Worm (Caenorhabditis elegans) whole organism, late embryonic: ENCODE measurements around the gene rnp-9.

Experiments
- F13H6.1 ChIP-seq: sonication (generic microtip); optimal IDR thresholded peaks from 2 replicates; lab custom pipeline; 2016; ENCODE audit warnings: missing genetic modification characterization, missing compliant biosample characterization
- K02D7.2 ChIP-seq: sonication (generic microtip); optimal IDR thresholded peaks from 2 replicates; lab custom pipeline; 2017; ENCODE audit warnings: mild to moderate bottlenecking, missing genetic modification characterization, missing compliant biosample characterization
- K09A11.1 ChIP-seq: sonication (generic microtip); optimal IDR thresholded peaks from 2 replicates; lab custom pipeline; 2017; ENCODE audit warnings: antibody characterized with exemption, mild to moderate bottlenecking, missing genetic modification characterization, missing compliant biosample characterization; ENCODE audit not compliant: insufficient read depth
- ahr-1 ChIP-seq: sonication (generic microtip); optimal IDR thresholded peaks from 2 replicates; lab custom pipeline; 2016; ENCODE audit warnings: missing genetic modification characterization, missing compliant biosample characterization
- ceh-18 ChIP-seq: sonication (generic microtip); optimal IDR thresholded peaks from 2 replicates; lab custom pipeline; 2016; ENCODE audit warnings: missing genetic modification characterization, missing compliant biosample characterization
- ceh-19 ChIP-seq: fragments of 200-800 bp; sonication (Bioruptor generic); optimal IDR thresholded peaks from 2 replicates; lab custom pipeline; 2018; ENCODE audit warnings: mild to moderate bottlenecking, missing genetic modification characterization, missing compliant biosample characterization
- ceh-24 ChIP-seq: sonication (generic microtip); optimal IDR thresholded peaks from 2 replicates; lab custom pipeline; 2016; ENCODE audit warnings: mild to moderate bottlenecking, missing genetic modification characterization, missing compliant biosample characterization
- ceh-30 ChIP-seq: fragments of 150-350 bp; optimal IDR thresholded peaks from 2 replicates; lab custom pipeline; 2014; ENCODE audit warnings: missing biosample characterization, missing genetic modification characterization
- ceh-31 ChIP-seq: sonication (generic microtip); optimal IDR thresholded peaks from 2 replicates; lab custom pipeline; 2016; ENCODE audit warnings: missing genetic modification characterization, missing compliant biosample characterization
- ceh-34 ChIP-seq: sonication (generic microtip); optimal IDR thresholded peaks from 2 replicates; lab custom pipeline; 2016; ENCODE audit warnings: mild to moderate bottlenecking, missing genetic modification characterization, missing compliant biosample characterization
- ceh-48 ChIP-seq: sonication (generic microtip); optimal IDR thresholded peaks from 2 replicates; lab custom pipeline; 2016; ENCODE audit warnings: missing genetic modification characterization, inconsistent platforms, missing compliant biosample characterization
- ceh-6 ChIP-seq: fragments of 200-800 bp; sonication (Bioruptor generic); optimal IDR thresholded peaks from 2 replicates; lab custom pipeline; 2018; ENCODE audit warnings: mild to moderate bottlenecking, missing genetic modification characterization, missing compliant biosample characterization
- che-1 ChIP-seq: sonication (generic microtip); optimal IDR thresholded peaks from 2 replicates; lab custom pipeline; 2016; ENCODE audit warnings: mild to moderate bottlenecking, missing genetic modification characterization, missing compliant biosample characterization
- dmd-4 ChIP-seq: sonication (generic microtip); optimal IDR thresholded peaks from 2 replicates; lab custom pipeline; 2016; ENCODE audit warnings: borderline replicate concordance, missing genetic modification characterization, missing compliant biosample characterization
- dve-1 ChIP-seq: sonication (generic microtip); optimal IDR thresholded peaks from 2 replicates; lab custom pipeline; 2017; ENCODE audit warnings: antibody characterized with exemption, mild to moderate bottlenecking, missing genetic modification characterization, missing compliant biosample characterization
- elt-4 ChIP-seq: sonication (generic microtip); optimal IDR thresholded peaks from 2 replicates; lab custom pipeline; 2016; ENCODE audit warnings: missing genetic modification characterization, missing compliant biosample characterization
- eyg-1 ChIP-seq: sonication (generic microtip); optimal IDR thresholded peaks from 2 replicates; lab custom pipeline; 2016; ENCODE audit warnings: missing genotype, missing genetic modification characterization, missing compliant biosample characterization
- fax-1 ChIP-seq: sonication (generic microtip); optimal IDR thresholded peaks from 2 replicates; lab custom pipeline; 2016; ENCODE audit warnings: missing genotype, missing genetic modification characterization, missing compliant biosample characterization
- fkh-10 ChIP-seq: fragments of 150-350 bp; optimal IDR thresholded peaks from 2 replicates; lab custom pipeline; 2014; ENCODE audit warnings: missing biosample characterization, missing genetic modification reagents, missing genetic modification characterization
- gmeb-2 ChIP-seq: sonication (generic microtip); optimal IDR thresholded peaks from 2 replicates; lab custom pipeline; 2016; ENCODE audit warnings: missing genetic modification characterization, inconsistent platforms, missing compliant biosample characterization
- hlh-13 ChIP-seq: fragments of 200-800 bp; sonication (Bioruptor generic); optimal IDR thresholded peaks from 2 replicates; lab custom pipeline; 2018; ENCODE audit warnings: mild to moderate bottlenecking, missing genetic modification characterization, missing compliant biosample characterization
- hlh-30 ChIP-seq: sonication (generic microtip); optimal IDR thresholded peaks from 2 replicates; lab custom pipeline; 2017; ENCODE audit warnings: antibody characterized with exemption, missing genetic modification characterization, missing compliant biosample characterization; ENCODE audit not compliant: insufficient read depth
- mec-3 ChIP-seq: sonication (generic microtip); optimal IDR thresholded peaks from 2 replicates; lab custom pipeline; 2016; ENCODE audit warnings: borderline replicate concordance, missing genetic modification characterization, missing compliant biosample characterization
- nfya-1 ChIP-seq: sonication (generic microtip); optimal IDR thresholded peaks from 2 replicates; lab custom pipeline; 2017; ENCODE audit warnings: missing genetic modification characterization, mild to moderate bottlenecking, missing compliant biosample characterization, antibody characterized with exemption, moderate library complexity
- nhr-232 ChIP-seq: sonication (generic microtip); optimal IDR thresholded peaks from 2 replicates; lab custom pipeline; 2016; ENCODE audit warnings: missing genetic modification characterization, missing compliant biosample characterization
- npax-4 ChIP-seq: sonication (generic microtip); optimal IDR thresholded peaks from 2 replicates; lab custom pipeline; 2016; ENCODE audit warnings: missing genetic modification characterization, missing compliant biosample characterization
- pag-3 ChIP-seq: sonication (generic microtip); optimal IDR thresholded peaks from 2 replicates; lab custom pipeline; 2016; ENCODE audit warnings: missing compliant biosample characterization, missing genetic modification characterization, borderline replicate concordance
- pat-9 ChIP-seq: fragments of 200-800 bp; sonication (Bioruptor generic); optimal IDR thresholded peaks from 2 replicates; lab custom pipeline; 2018; ENCODE audit warnings: mild to moderate bottlenecking, missing genetic modification characterization, moderate library complexity, missing compliant biosample characterization
- pax-1 ChIP-seq: fragments of 150-350 bp; optimal IDR thresholded peaks from 2 replicates; lab custom pipeline; 2014; ENCODE audit warnings: missing biosample characterization, missing genetic modification characterization
- pha-4 ChIP-seq: fragments of 150-350 bp; optimal IDR thresholded peaks from 2 replicates; lab custom pipeline; 2018; ENCODE audit warnings: missing biosample characterization, missing genetic modification reagents, missing genetic modification characterization
- pros-1 ChIP-seq: fragments of 150-350 bp; optimal IDR thresholded peaks from 2 replicates; lab custom pipeline; 2014; ENCODE audit warnings: missing biosample characterization, missing genetic modification reagents, missing genetic modification characterization
- ref-2 ChIP-seq: sonication (generic microtip); optimal IDR thresholded peaks from 2 replicates; lab custom pipeline; 2016; ENCODE audit warnings: missing genetic modification characterization, missing compliant biosample characterization
- rnt-1 ChIP-seq: sonication (generic microtip); optimal IDR thresholded peaks from 2 replicates; lab custom pipeline; 2016; ENCODE audit warnings: missing genetic modification characterization, missing compliant biosample characterization
- sdc-2 ChIP-seq: sonication (generic microtip); optimal IDR thresholded peaks from 2 replicates; lab custom pipeline; 2016; ENCODE audit warnings: missing genotype, missing genetic modification characterization, missing compliant biosample characterization
- sox-4 ChIP-seq: sonication (generic microtip); optimal IDR thresholded peaks from 2 replicates; lab custom pipeline; 2017; ENCODE audit warnings: mild to moderate bottlenecking, missing genetic modification characterization, inconsistent platforms, missing compliant biosample characterization
- tbx-2 ChIP-seq: sonication (generic microtip); optimal IDR thresholded peaks from 2 replicates; lab custom pipeline; 2016; ENCODE audit warnings: missing genetic modification characterization, missing compliant biosample characterization
- tbx-7 ChIP-seq: sonication (generic microtip); optimal IDR thresholded peaks from 2 replicates; lab custom pipeline; 2016; ENCODE audit warnings: missing genotype, missing genetic modification characterization, missing compliant biosample characterization
- ttx-3 ChIP-seq: sonication (generic microtip); optimal IDR thresholded peaks from 2 replicates; lab custom pipeline; 2016; ENCODE audit warnings: missing genetic modification reagents, missing genetic modification characterization, missing compliant biosample characterization
- unc-3 ChIP-seq, 2 experiments: fragments of 200-800 bp in 1 of 2; sonication (Bioruptor generic) in 1 of 2; sonication (generic microtip) in 1 of 2; conservative IDR thresholded peaks in 1 of 2; optimal IDR thresholded peaks in 1 of 2; 2 replicates each; pipeline versions ENCODE4 v1.3.6 to Lab custom; 2016 to 2022; ENCODE audit warnings: missing compliant biosample characterization in 2 of 2, missing genetic modification characterization in 2 of 2, missing genetic modification reagents in 1 of 2
- unc-42 ChIP-seq: sonication (generic microtip); optimal IDR thresholded peaks from 2 replicates; lab custom pipeline; 2016; ENCODE audit warnings: missing genotype, missing genetic modification characterization, missing compliant biosample characterization
- unc-55 ChIP-seq: sonication (generic microtip); optimal IDR thresholded peaks from 2 replicates; lab custom pipeline; 2017; ENCODE audit warnings: missing biosample characterization, missing genetic modification reagents, missing genetic modification characterization
- unc-86 ChIP-seq: sonication (generic microtip); optimal IDR thresholded peaks from 2 replicates; lab custom pipeline; 2016; ENCODE audit warnings: missing genetic modification characterization, missing compliant biosample characterization
- zip-5 ChIP-seq: sonication (generic microtip); optimal IDR thresholded peaks from 2 replicates; lab custom pipeline; 2016; ENCODE audit warnings: missing genetic modification characterization, missing compliant biosample characterization

The rnp-9 gene

DNA sequence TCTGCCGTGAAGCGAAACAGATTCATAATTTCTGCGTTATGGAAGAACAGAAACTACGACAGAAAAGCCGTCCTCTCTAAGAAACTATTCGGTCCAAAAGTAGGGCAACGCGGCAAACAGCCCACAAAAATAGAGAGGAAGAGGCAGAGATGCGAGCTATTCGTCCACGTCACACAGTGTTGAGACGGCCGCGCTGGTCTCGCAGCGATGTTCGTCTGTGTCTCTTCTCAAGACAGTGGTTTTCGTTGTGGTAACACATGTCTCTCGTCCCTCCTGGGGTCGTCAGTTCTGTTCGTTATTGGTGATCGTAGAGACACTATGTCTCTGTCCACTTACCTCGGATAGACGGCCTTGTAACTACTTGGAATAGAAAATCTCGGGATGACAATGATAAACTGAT is 8.4 kb upstream of the rnp-9 start, which contains the start of gene erd-2.1:
Gene erd-2.1 (minus strand): TSS at position 114 of the 400 bp plus-strand sequence.
- TF ChIP-seq ceh-31 (tag; lab: Kevin White, UChicago) = peak; percentile 28
- peak; percentile 50 for TF ChIP-seq nfya-1 (tag; lab: Kevin White, UChicago)
- no peak for TF ChIP-seq pat-9 (tag; lab: Kevin White, UChicago)
- peak; percentile 22 for TF ChIP-seq unc-42 (tag; lab: Kevin White, UChicago)
- no peak for TF ChIP-seq hlh-13 (GFP tag; lab: Kevin White, UChicago)
- TF ChIP-seq eyg-1 (tag; lab: Kevin White, UChicago) = no peak
- TF ChIP-seq ceh-18 (tag; lab: Kevin White, UChicago) = peak; percentile 13
- TF ChIP-seq che-1 = no peak
- TF ChIP-seq fkh-10 (GFP tag; lab: Kevin White, UChicago) = no peak
- TF ChIP-seq pha-4 (tag; lab: Kevin White, UChicago) = no peak
- no peak for TF ChIP-seq ceh-24 (tag; lab: Kevin White, UChicago)
- TF ChIP-seq ceh-48 (tag; lab: Kevin White, UChicago) = no peak
- TF ChIP-seq F13H6.1 (tag; lab: Kevin White, UChicago) = no peak
- TF ChIP-seq fax-1 (tag; lab: Kevin White, UChicago) = no peak
- peak; percentile 35 for TF ChIP-seq sdc-2 (tag; lab: Kevin White, UChicago)
- TF ChIP-seq pag-3 = no peak
- TF ChIP-seq ceh-34 (tag; lab: Kevin White, UChicago) = no peak
- TF ChIP-seq unc-55 = no peak
- TF ChIP-seq hlh-30 (tag; lab: Kevin White, UChicago) = peak; percentile 47
- no peak for TF ChIP-seq mec-3 (tag; lab: Kevin White, UChicago)
- no peak for TF ChIP-seq npax-4
- TF ChIP-seq sox-4 (tag; lab: Kevin White, UChicago) = no peak
- TF ChIP-seq elt-4 (tag; lab: Kevin White, UChicago) = no peak
- TF ChIP-seq ceh-19 = no peak
- TF ChIP-seq pax-1 = no peak
- peak; percentile 55 for TF ChIP-seq ref-2 (tag; lab: Kevin White, UChicago)
- peak; percentile 8 for TF ChIP-seq tbx-2 (tag; lab: Kevin White, UChicago)
- no peak for TF ChIP-seq ceh-30 (tag; lab: Kevin White, UChicago)
- no peak for TF ChIP-seq dmd-4 (tag; lab: Kevin White, UChicago)
- TF ChIP-seq rnt-1 (tag; lab: Kevin White, UChicago) = peak; percentile 46
- TF ChIP-seq, all 69 proteins: peak for 9

DNA sequence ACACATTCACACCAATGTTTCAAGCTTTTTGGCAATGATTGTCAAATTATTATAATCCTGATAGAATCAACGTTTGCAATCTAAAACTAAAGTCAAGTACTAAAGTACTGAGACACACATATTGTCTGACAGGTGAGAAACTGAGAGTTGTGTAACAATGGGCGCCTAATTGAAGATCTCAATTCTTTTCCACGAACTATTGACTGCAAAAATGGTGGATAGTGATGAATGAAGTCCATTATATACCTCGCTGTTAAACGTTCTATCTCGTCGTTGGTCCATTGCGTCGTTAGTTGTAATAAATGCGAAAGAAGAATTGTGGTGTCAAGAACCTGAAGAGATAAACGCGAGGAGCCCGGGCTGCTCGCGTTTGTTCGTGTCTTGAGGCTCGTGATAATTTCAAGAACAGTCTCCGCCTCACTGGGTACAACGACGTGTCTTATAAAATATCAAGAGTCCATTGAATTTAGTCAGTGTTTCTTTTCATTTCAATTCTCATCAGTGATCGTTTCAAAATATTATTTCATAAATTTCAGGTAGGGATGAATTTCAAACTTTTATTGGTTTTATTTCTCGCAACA is 6.9 kb upstream of the rnp-9 start, which contains the start of gene F09B9.4:
Gene F09B9.4 (plus strand): TSS at position 531 of the 581 bp plus-strand sequence.
- TF ChIP-seq gmeb-2 (tag; lab: Kevin White, UChicago) = no peak
- TF ChIP-seq ceh-24 (tag; lab: Kevin White, UChicago) = no peak
- TF ChIP-seq elt-4 (tag; lab: Kevin White, UChicago) = no peak
- no peak for TF ChIP-seq tbx-7 (tag; lab: Kevin White, UChicago)
- no peak for TF ChIP-seq hlh-13 (GFP tag; lab: Kevin White, UChicago)
- no peak for TF ChIP-seq ceh-19
- TF ChIP-seq sox-4 (tag; lab: Kevin White, UChicago) = no peak
- TF ChIP-seq pros-1 (tag; lab: Kevin White, UChicago) = no peak
- TF ChIP-seq ahr-1 (tag; lab: Kevin White, UChicago) = no peak
- no peak for TF ChIP-seq K09A11.1
- no peak for TF ChIP-seq K02D7.2 (tag; lab: Kevin White, UChicago)

DNA sequence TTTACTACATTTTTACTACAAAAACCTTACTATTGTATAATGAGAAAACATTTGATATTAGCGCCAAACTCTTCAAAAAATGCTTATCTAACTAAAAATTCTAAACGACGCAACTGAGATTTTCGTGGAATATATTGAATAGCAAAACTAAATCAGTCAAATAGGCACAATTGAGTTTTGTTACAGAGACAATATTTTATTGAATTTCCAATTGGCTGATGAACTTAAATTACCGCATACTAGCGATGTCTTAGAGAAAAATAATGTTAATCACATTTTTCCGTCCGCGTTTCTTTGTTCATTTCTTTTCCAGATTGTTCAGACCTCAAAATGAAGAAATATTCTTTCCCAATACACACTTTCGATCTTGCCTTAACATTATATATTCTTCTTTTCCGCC is 4.6 kb upstream of the rnp-9 start:
- TF ChIP-seq eyg-1 (tag; lab: Kevin White, UChicago) (no peak), ref-2 (tag; lab: Kevin White, UChicago) (no peak), zip-5 (no peak), unc-86 (tag; lab: Kevin White, UChicago) (no peak), ttx-3 (tag; lab: Kevin White, UChicago) (no peak), dve-1 (tag; lab: Kevin White, UChicago) (no peak), ceh-31 (tag; lab: Kevin White, UChicago) (no peak), ceh-6 (GFP tag; lab: Kevin White, UChicago) (no peak), pag-3 (no peak), che-1 (no peak), pha-4 (tag; lab: Kevin White, UChicago) (no peak), nhr-232 (tag; lab: Kevin White, UChicago) (no peak), unc-3 (GFP tag; conservative IDR thresholded peaks at IDR 0.05; lab: Robert Waterston, UW) (no peak), unc-3 (tag; optimal IDR thresholded peaks at IDR 0.05; lab: Kevin White, UChicago) (no peak)
